Fruit fly (Drosophila melanogaster): Measurements from ENCODE around the gene CG42465.

DNA sequence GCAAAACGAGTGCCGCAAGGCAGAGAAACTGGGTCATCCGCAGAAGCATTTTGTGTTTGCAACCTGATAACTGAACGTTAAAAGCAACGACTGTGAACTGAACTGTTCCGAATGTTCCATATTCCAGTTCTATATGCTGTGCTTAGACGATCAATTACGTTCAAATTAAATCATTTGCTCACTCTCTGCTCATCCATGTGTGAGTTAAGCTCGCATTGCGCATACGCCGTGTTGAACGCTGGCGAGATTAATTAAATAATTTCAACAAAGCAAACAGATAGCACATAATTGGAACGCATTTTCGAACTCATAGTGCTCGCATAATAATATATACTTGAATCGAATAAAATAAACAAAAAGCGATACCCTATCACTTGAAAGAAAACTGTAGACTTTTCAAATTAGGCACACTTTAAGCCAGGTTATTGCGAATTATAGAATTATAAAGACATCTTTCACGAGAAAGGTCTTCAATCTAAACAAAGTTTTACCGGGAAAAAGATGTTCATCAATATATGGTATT lies 942 bp upstream of the CG42465 start, which contains the start of the genes CG10031 and CG42464:
- TF ChIP-seq EcR (GFP tag; optimal IDR thresholded peaks at IDR 0.05): no peak
- no peak for TF ChIP-seq pan (optimal IDR thresholded peaks at IDR 0.05)
- TF ChIP-seq usp (GFP tag; optimal IDR thresholded peaks at IDR 0.05): no peak

Data from whole organism.